Worm (Caenorhabditis elegans) whole organism, L4 larva: Measurements from ENCODE around the gene nas-25.

Experiments used
- F26F4.8 ChIP-seq: fragments of 200-800 bp; sonication (Bioruptor generic); conservative IDR thresholded peaks from 2 replicates; pipeline ENCODE4 v1.3.6; 2022; ENCODE audit warnings: missing genetic modification characterization, missing compliant biosample characterization
- T20F7.1 ChIP-seq: fragments of 200-800 bp; sonication (Bioruptor generic); optimal IDR thresholded peaks from 2 replicates; lab custom pipeline; 2018; ENCODE audit warnings: mild to moderate bottlenecking, missing genetic modification characterization, missing compliant biosample characterization
- Y105C5A.15 ChIP-seq: fragments of 200-800 bp; sonication (Bioruptor generic); IDR thresholded peaks from 2 replicates; pipeline ENCODE4 v1.3.6; 2022; ENCODE audit warnings: missing genetic modification characterization, missing compliant biosample characterization
- Y48G9A.11 ChIP-seq: fragments of 200-800 bp; sonication (Bioruptor generic); IDR thresholded peaks from 2 replicates; pipeline ENCODE4 v1.3.6; 2022; ENCODE audit warnings: missing genetic modification reagents, missing genetic modification characterization, missing compliant biosample characterization
- Y75B8A.6 ChIP-seq: fragments of 200-800 bp; sonication (Bioruptor generic); IDR thresholded peaks from 2 replicates; pipeline ENCODE4 v1.3.6; 2022; ENCODE audit warnings: missing genetic modification reagents, missing genetic modification characterization, missing compliant biosample characterization
- aha-1 ChIP-seq: fragments of 150-350 bp; peaks from one replicate; lab custom pipeline; 2014; ENCODE audit warnings: missing biosample characterization, missing genetic modification characterization
- arid-1 ChIP-seq: fragments of 200-800 bp; sonication (Bioruptor generic); conservative IDR thresholded peaks from 2 replicates; pipeline ENCODE4 v1.3.6; 2022; ENCODE audit warnings: missing genetic modification reagents, missing genetic modification characterization, missing compliant biosample characterization
- ceh-28 ChIP-seq: fragments of 150-350 bp; optimal IDR thresholded peaks from 2 replicates; lab custom pipeline; 2014; ENCODE audit warnings: missing biosample characterization, missing genetic modification reagents, missing genetic modification characterization
- ceh-82 ChIP-seq: sonication (generic microtip); optimal IDR thresholded peaks from 2 replicates; lab custom pipeline; 2017; ENCODE audit warnings: missing biosample characterization, missing genetic modification characterization
- cey-2 ChIP-seq: sonication (generic microtip); optimal IDR thresholded peaks from 3 replicates; lab custom pipeline; 2017; ENCODE audit warnings: missing genetic modification characterization, mild to moderate bottlenecking, missing compliant biosample characterization, antibody characterized with exemption, borderline replicate concordance; ENCODE audit not compliant: insufficient read depth
- ctbp-1 ChIP-seq: fragments of 200-800 bp; sonication (Bioruptor generic); IDR thresholded peaks from 2 replicates; pipeline ENCODE4 v1.3.6; 2022; ENCODE audit warnings: missing genetic modification reagents, missing genetic modification characterization, missing compliant biosample characterization
- daf-12 ChIP-seq: fragments of 150-350 bp; optimal IDR thresholded peaks from 2 replicates; lab custom pipeline; 2014; ENCODE audit warnings: missing biosample characterization, missing genetic modification reagents, missing genetic modification characterization
- dmd-8 ChIP-seq: fragments of 200-800 bp; sonication (Bioruptor generic); IDR thresholded peaks from 2 replicates; pipeline ENCODE4 v1.3.6; 2022; ENCODE audit warnings: missing genetic modification characterization, missing compliant biosample characterization
- dpl-1 ChIP-seq: fragments of 150-350 bp; optimal IDR thresholded peaks from 2 replicates; lab custom pipeline; 2014; ENCODE audit warnings: missing biosample characterization, missing genetic modification reagents, missing genetic modification characterization
- egl-27 ChIP-seq: sonication (generic microtip); optimal IDR thresholded peaks from 3 replicates; lab custom pipeline; 2017; ENCODE audit warnings: missing biosample characterization, missing genetic modification reagents, missing genetic modification characterization
- fkh-10 ChIP-seq: fragments of 150-350 bp; optimal IDR thresholded peaks from 2 replicates; lab custom pipeline; 2014; ENCODE audit warnings: missing biosample characterization, missing genetic modification reagents, missing genetic modification characterization
- hif-1 ChIP-seq, 2 experiments: sonication (generic microtip); optimal IDR thresholded peaks; 2 replicates each; lab custom pipeline; 2016 to 2017; ENCODE audit warnings: missing compliant biosample characterization in 2 of 2, missing genetic modification characterization in 2 of 2, missing genetic modification reagents in 2 of 2, missing genotype in 2 of 2, mild to moderate bottlenecking in 1 of 2
- lim-7 ChIP-seq: fragments of 200-800 bp; sonication (Bioruptor generic); IDR thresholded peaks from 2 replicates; pipeline ENCODE4 v1.3.6; 2022; ENCODE audit warnings: missing genetic modification characterization, missing compliant biosample characterization
- lin-15B ChIP-seq: fragments of 150-350 bp; sonication (generic microtip); optimal IDR thresholded peaks from 3 replicates; lab custom pipeline; 2014; ENCODE audit warnings: missing biosample characterization, missing genetic modification characterization
- lin-29 ChIP-seq: fragments of 200-800 bp; sonication (Bioruptor generic); IDR thresholded peaks from 2 replicates; pipeline ENCODE4 v1.3.6; 2022; ENCODE audit warnings: missing genetic modification reagents, missing genetic modification characterization, missing compliant biosample characterization
- lsy-2 ChIP-seq, 2 experiments: fragments of 150-350 bp in 1 of 2; sonication (generic microtip) in 1 of 2; optimal IDR thresholded peaks; 2 replicates each; lab custom pipeline; 2014 to 2017; ENCODE audit warnings: missing biosample characterization in 2 of 2, missing genetic modification characterization in 2 of 2
- madf-5 ChIP-seq, 2 experiments: fragments of 200-800 bp; sonication (Bioruptor generic); IDR thresholded peaks; 2 replicates each; pipeline ENCODE4 v1.3.6; 2022; ENCODE audit warnings: missing compliant biosample characterization in 2 of 2, missing genetic modification characterization in 2 of 2
- mep-1 ChIP-seq: fragments of 150-350 bp; sonication (generic microtip); optimal IDR thresholded peaks from 3 replicates; lab custom pipeline; 2014; ENCODE audit warnings: missing biosample characterization, missing genetic modification characterization
- mes-2 ChIP-seq: sonication (generic microtip); optimal IDR thresholded peaks from 2 replicates; lab custom pipeline; 2016; ENCODE audit warnings: missing genotype, mild to moderate bottlenecking, missing genetic modification characterization, missing compliant biosample characterization; ENCODE audit not compliant: poor library complexity, severe bottlenecking
- rbr-2 ChIP-seq: sonication (generic microtip); optimal IDR thresholded peaks from 2 replicates; lab custom pipeline; 2016; ENCODE audit warnings: missing genotype, missing genetic modification characterization, missing compliant biosample characterization
- saeg-2 ChIP-seq: fragments of 200-800 bp; sonication (Bioruptor generic); IDR thresholded peaks from 2 replicates; pipeline ENCODE4 v1.3.6; 2022; ENCODE audit warnings: missing genetic modification reagents, missing genetic modification characterization, missing compliant biosample characterization
- set-16 ChIP-seq: fragments of 200-800 bp; sonication (Bioruptor generic); IDR thresholded peaks from 2 replicates; pipeline ENCODE4 v1.3.6; 2022; ENCODE audit warnings: missing genetic modification reagents, missing genetic modification characterization, missing compliant biosample characterization
- skn-1 ChIP-seq: fragments of 150-350 bp; optimal IDR thresholded peaks from 2 replicates; lab custom pipeline; 2014; ENCODE audit warnings: missing biosample characterization, missing genetic modification characterization
- unc-62 ChIP-seq, 3 experiments: fragments of 150-350 bp in 1 of 3; sonication (generic microtip); optimal IDR thresholded peaks in 2 of 3; peaks in 1 of 3; 1 replicate in 1 of 3; 2 replicates in 2 of 3; lab custom pipeline; 2014 to 2017; ENCODE audit warnings: missing biosample characterization in 3 of 3, missing genetic modification characterization in 3 of 3, missing genetic modification reagents in 3 of 3, missing genotype in 1 of 3
- vab-7 ChIP-seq: fragments of 200-800 bp; sonication (Bioruptor generic); IDR thresholded peaks from 2 replicates; pipeline ENCODE4 v1.3.6; 2022; ENCODE audit warnings: missing genetic modification reagents, missing genetic modification characterization, missing compliant biosample characterization
- zag-1 ChIP-seq: fragments of 150-350 bp; optimal IDR thresholded peaks from 2 replicates; lab custom pipeline; 2014; ENCODE audit warnings: missing biosample characterization, missing genetic modification characterization
- zfp-3 ChIP-seq: fragments of 200-800 bp; sonication (Bioruptor generic); conservative IDR thresholded peaks from 2 replicates; pipeline ENCODE4 v1.3.6; 2022; ENCODE audit warnings: missing genetic modification reagents, missing genetic modification characterization, missing compliant biosample characterization
- zip-11 ChIP-seq: fragments of 200-800 bp; sonication (Bioruptor generic); IDR thresholded peaks from 2 replicates; pipeline ENCODE4 v1.3.6; 2022; ENCODE audit warnings: missing genetic modification characterization, missing compliant biosample characterization

Gene nas-25

ce11 chrII:8854874-8855273 is 29.0 kb downstream of the nas-25 start:
- TF ChIP-seq unc-62 (GFP tag; optimal IDR thresholded peaks at IDR 0.05 in 1 of 2; lab: Kevin White, UChicago) = peak in 1 of 2 experiments; percentile 81
- TF ChIP-seq unc-62 (tag; optimal IDR thresholded peaks at IDR 0.05; lab: Kevin White, UChicago) = no peak
- TF ChIP-seq skn-1 (tag; lab: Kevin White, UChicago) = no peak

DNA sequence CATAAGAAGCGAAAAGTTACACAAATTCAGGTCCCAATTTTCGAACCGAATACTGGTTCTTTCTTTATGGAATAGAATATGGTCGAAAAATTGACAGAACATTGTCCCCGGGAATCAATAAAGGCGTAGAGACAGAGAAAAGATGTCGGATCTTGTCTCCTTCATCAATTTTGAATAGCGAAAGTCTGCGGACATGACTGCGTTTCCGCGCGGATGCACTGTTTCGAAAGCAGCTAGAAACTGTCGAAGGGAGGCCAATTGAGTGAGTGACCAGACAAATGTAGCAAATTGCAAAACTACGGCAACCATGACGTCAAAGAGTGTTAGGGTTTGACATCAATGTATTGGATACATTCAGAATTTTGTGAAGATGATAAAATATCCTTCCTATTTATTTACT is 30.7 kb downstream of the nas-25 start:
- TF ChIP-seq lsy-2 (tag; optimal IDR thresholded peaks at IDR 0.05; lab: Kevin White, UChicago) = no peak
- TF ChIP-seq vab-7 (GFP tag; lab: Robert Waterston, UW) = no peak
- no peak for TF ChIP-seq daf-12 (tag; lab: Kevin White, UChicago)
- TF ChIP-seq mep-1 (tag; lab: Kevin White, UChicago) = no peak
- TF ChIP-seq lin-29 = no peak
- no peak for TF ChIP-seq dmd-8 (GFP tag; lab: Robert Waterston, UW)
- no peak for TF ChIP-seq aha-1
- no peak for TF ChIP-seq set-16 (GFP tag; lab: Robert Waterston, UW)
- TF ChIP-seq egl-27 (tag; lab: Kevin White, UChicago) = no peak
- TF ChIP-seq skn-1 (tag; lab: Kevin White, UChicago) = no peak
- TF ChIP-seq madf-5 (GFP tag; IDR thresholded peaks at IDR 0.05; lab: Robert Waterston, UW) = no peak
- TF ChIP-seq zfp-3 (GFP tag; lab: Robert Waterston, UW) = no peak
- no peak for TF ChIP-seq T20F7.1 (GFP tag; lab: Kevin White, UChicago)
- TF ChIP-seq Y105C5A.15 = no peak
- TF ChIP-seq lim-7 = no peak
- no peak for TF ChIP-seq Y48G9A.11
- TF ChIP-seq arid-1 (GFP tag; lab: Robert Waterston, UW) = no peak

ce11 chrII:8857074-8857473 is 31.2 kb downstream of the nas-25 start:
- TF ChIP-seq aha-1 (peak; percentile 92), ctbp-1 (GFP tag; lab: Robert Waterston, UW) (no peak), zip-11 (GFP tag; lab: Robert Waterston, UW) (no peak)

- TF ChIP-seq lsy-2 (tag; optimal IDR thresholded peaks at IDR 0.05; lab: Kevin White, UChicago) = no peak
- no peak for TF ChIP-seq Y75B8A.6 (GFP tag; lab: Robert Waterston, UW)
- TF ChIP-seq zip-11 (GFP tag; lab: Robert Waterston, UW) = no peak
- peak in 1 of 2 experiments; percentile 40 for TF ChIP-seq unc-62 (GFP tag; optimal IDR thresholded peaks at IDR 0.05 in 1 of 2; lab: Kevin White, UChicago)
- TF ChIP-seq unc-62 (tag; optimal IDR thresholded peaks at IDR 0.05; lab: Kevin White, UChicago) = no peak
Measured at ce11 chrII:8859596-8859995, 33.7 kb downstream of the nas-25 start, which contains the start of gene snb-6. Gene snb-6, minus strand, starts transcription at chrII:8859696.

- TF ChIP-seq fkh-10 (GFP tag; lab: Kevin White, UChicago) = no peak
- no peak for TF ChIP-seq mes-2 (tag; lab: Kevin White, UChicago)
- TF ChIP-seq saeg-2 = no peak
- no peak for TF ChIP-seq set-16 (GFP tag; lab: Robert Waterston, UW)
- TF ChIP-seq zag-1 (tag; lab: Kevin White, UChicago) = no peak
- TF ChIP-seq rbr-2 = no peak
- no peak for TF ChIP-seq lim-7
- TF ChIP-seq cey-2 (tag; lab: Kevin White, UChicago) = no peak
- TF ChIP-seq ceh-82 (tag; lab: Kevin White, UChicago) = no peak
- no peak for TF ChIP-seq hif-1 (tag; optimal IDR thresholded peaks at IDR 0.05; lab: Kevin White, UChicago)
- TF ChIP-seq lin-29 = no peak
- TF ChIP-seq ceh-28 = no peak
- no peak for TF ChIP-seq F26F4.8 (GFP tag; lab: Robert Waterston, UW)
- no peak for TF ChIP-seq lin-15B (tag; lab: Kevin White, UChicago)
- TF ChIP-seq skn-1 (tag; lab: Kevin White, UChicago) = no peak
- TF ChIP-seq dpl-1 (GFP tag; lab: Kevin White, UChicago) = no peak
Measured at ce11 chrII:8865078-8865477, 39.2 kb downstream of the nas-25 start, which contains the start of gene npr-20. Gene npr-20, minus strand, starts transcription at chrII:8865178.
